Fruit fly (Drosophila melanogaster): ENCODE data around the gene CG11037.

The CG11037 gene

dm6 chr3L:21008899-21009298, 47.7 kb upstream of the CG11037 start:
- TF ChIP-seq Dfd (GFP tag; optimal IDR thresholded peaks at IDR 0.05) (no peak), pan (optimal IDR thresholded peaks at IDR 0.05) (no peak), Dif (GFP tag; optimal IDR thresholded peaks at IDR 0.05; ENCODE audit: partially characterized antibody) (peak; percentile 94), dl (GFP tag; optimal IDR thresholded peaks at IDR 0.05; ENCODE audit: insufficient read depth in 1 of 2, partially characterized antibody in 2 of 2) (peak; percentile 84 to 94), Vsx2 (GFP tag; optimal IDR thresholded peaks at IDR 0.05; ENCODE audit: partially characterized antibody) (peak; percentile 58), Rel (GFP tag; optimal IDR thresholded peaks at IDR 0.05) (no peak), Rel (tag; optimal IDR thresholded peaks at IDR 0.05) (peak; percentile 11), CrebA (GFP tag; optimal IDR thresholded peaks at IDR 0.05; ENCODE audit: borderline replicate concordance) (no peak), CG32264 (GFP tag; optimal IDR thresholded peaks at IDR 0.05) (no peak), fru (GFP tag; optimal IDR thresholded peaks at IDR 0.05) (no peak)

- TF ChIP-seq tai (GFP tag; optimal IDR thresholded peaks at IDR 0.05) (no peak), jim (GFP tag; optimal IDR thresholded peaks at IDR 0.05) (no peak), Dfd (GFP tag; optimal IDR thresholded peaks at IDR 0.05) (no peak), Hr78 (GFP tag; optimal IDR thresholded peaks at IDR 0.05) (no peak), usp (GFP tag; optimal IDR thresholded peaks at IDR 0.05) (no peak), Hr83 (GFP tag; optimal IDR thresholded peaks at IDR 0.05; ENCODE audit: poor library complexity, severe bottlenecking) (no peak), pan (optimal IDR thresholded peaks at IDR 0.05) (no peak), Sp1 (GFP tag; optimal IDR thresholded peaks at IDR 0.05) (no peak), woc (GFP tag; optimal IDR thresholded peaks at IDR 0.05) (peak; percentile 24), Myc (optimal IDR thresholded peaks at IDR 0.05) (no peak), ey (GFP tag; optimal IDR thresholded peaks at IDR 0.05) (peak; percentile 26), Abd-B (GFP tag; optimal IDR thresholded peaks at IDR 0.05) (no peak), Dif (GFP tag; optimal IDR thresholded peaks at IDR 0.05; ENCODE audit: partially characterized antibody) (no peak), psq (GFP tag; optimal IDR thresholded peaks at IDR 0.05) (peak; percentile 49), CG9705 (GFP tag; optimal IDR thresholded peaks at IDR 0.05) (no peak), sv (GFP tag; optimal IDR thresholded peaks at IDR 0.05) (no peak), sage (GFP tag; optimal IDR thresholded peaks at IDR 0.05) (no peak), dsf (GFP tag; optimal IDR thresholded peaks at IDR 0.05; ENCODE audit: borderline replicate concordance) (no peak), Vsx2 (GFP tag; optimal IDR thresholded peaks at IDR 0.05; ENCODE audit: partially characterized antibody) (no peak), HLH106 (tag; optimal IDR thresholded peaks at IDR 0.05) (no peak), br (GFP tag; optimal IDR thresholded peaks at IDR 0.05) (no peak), dmrt93B (GFP tag; optimal IDR thresholded peaks at IDR 0.05) (no peak), h (GFP tag; optimal IDR thresholded peaks at IDR 0.05) (no peak)
Measured at dm6 chr3L:21008255-21008815, 47.1 kb upstream of the CG11037 start.

- TF ChIP-seq psq (GFP tag; optimal IDR thresholded peaks at IDR 0.05), result peak; percentile 83
- no peak for TF ChIP-seq Hr78 (GFP tag; optimal IDR thresholded peaks at IDR 0.05)
Measured at dm6 chr3L:21007364-21008254, 46.4 kb upstream of the CG11037 start.

dm6 chr3L:20999639-21000038, 38.5 kb upstream of the CG11037 start:
- TF ChIP-seq HLH106 (tag; optimal IDR thresholded peaks at IDR 0.05) (no peak), dl (GFP tag; optimal IDR thresholded peaks at IDR 0.05; ENCODE audit: insufficient read depth in 1 of 2, partially characterized antibody in 2 of 2) (no peak), CrebA (GFP tag; optimal IDR thresholded peaks at IDR 0.05; ENCODE audit: borderline replicate concordance) (no peak), dsf (GFP tag; optimal IDR thresholded peaks at IDR 0.05; ENCODE audit: borderline replicate concordance) (no peak), dmrt93B (GFP tag; optimal IDR thresholded peaks at IDR 0.05) (no peak), Abd-B (GFP tag; optimal IDR thresholded peaks at IDR 0.05) (no peak)

dm6 chr3L:20991373-20991772, 30.2 kb upstream of the CG11037 start, which contains the start of gene CG12984:
Gene CG12984 (plus strand): TSS chr3L:20991673.
- no peak for TF ChIP-seq fru (GFP tag; optimal IDR thresholded peaks at IDR 0.05)
- no peak for TF ChIP-seq OdsH (GFP tag; optimal IDR thresholded peaks at IDR 0.05)
- TF ChIP-seq HLH106 (tag; optimal IDR thresholded peaks at IDR 0.05), result no peak
- no peak for TF ChIP-seq pan (optimal IDR thresholded peaks at IDR 0.05)
- no peak for TF ChIP-seq dsf (GFP tag; optimal IDR thresholded peaks at IDR 0.05; ENCODE audit: borderline replicate concordance)
- no peak for TF ChIP-seq Sp1 (GFP tag; optimal IDR thresholded peaks at IDR 0.05)
- TF ChIP-seq CG9705 (GFP tag; optimal IDR thresholded peaks at IDR 0.05), result no peak
- TF ChIP-seq Dfd (GFP tag; optimal IDR thresholded peaks at IDR 0.05), result no peak
- no peak for TF ChIP-seq CG32264 (GFP tag; optimal IDR thresholded peaks at IDR 0.05)
- no peak for TF ChIP-seq Mio (GFP tag; optimal IDR thresholded peaks at IDR 0.05)
- no peak for TF ChIP-seq usp (GFP tag; optimal IDR thresholded peaks at IDR 0.05)
- TF ChIP-seq dl (GFP tag; optimal IDR thresholded peaks at IDR 0.05; ENCODE audit: insufficient read depth in 1 of 2, partially characterized antibody in 2 of 2), result no peak
- no peak for TF ChIP-seq tai (GFP tag; optimal IDR thresholded peaks at IDR 0.05)
- TF ChIP-seq ey (GFP tag; optimal IDR thresholded peaks at IDR 0.05), result no peak
- no peak for TF ChIP-seq brk (GFP tag; optimal IDR thresholded peaks at IDR 0.05)
- no peak for TF ChIP-seq br (GFP tag; optimal IDR thresholded peaks at IDR 0.05)
- no peak for TF ChIP-seq jim (GFP tag; optimal IDR thresholded peaks at IDR 0.05)
- no peak for TF ChIP-seq Myc (optimal IDR thresholded peaks at IDR 0.05)

All from whole organism, wandering third instar larva.